Fruit fly (Drosophila melanogaster): ENCODE results near the gene RpS5a.
A peak's percentile ranks its signal among the peaks of the same experiment; 100 is the strongest.

RpS5a gene

DNA sequence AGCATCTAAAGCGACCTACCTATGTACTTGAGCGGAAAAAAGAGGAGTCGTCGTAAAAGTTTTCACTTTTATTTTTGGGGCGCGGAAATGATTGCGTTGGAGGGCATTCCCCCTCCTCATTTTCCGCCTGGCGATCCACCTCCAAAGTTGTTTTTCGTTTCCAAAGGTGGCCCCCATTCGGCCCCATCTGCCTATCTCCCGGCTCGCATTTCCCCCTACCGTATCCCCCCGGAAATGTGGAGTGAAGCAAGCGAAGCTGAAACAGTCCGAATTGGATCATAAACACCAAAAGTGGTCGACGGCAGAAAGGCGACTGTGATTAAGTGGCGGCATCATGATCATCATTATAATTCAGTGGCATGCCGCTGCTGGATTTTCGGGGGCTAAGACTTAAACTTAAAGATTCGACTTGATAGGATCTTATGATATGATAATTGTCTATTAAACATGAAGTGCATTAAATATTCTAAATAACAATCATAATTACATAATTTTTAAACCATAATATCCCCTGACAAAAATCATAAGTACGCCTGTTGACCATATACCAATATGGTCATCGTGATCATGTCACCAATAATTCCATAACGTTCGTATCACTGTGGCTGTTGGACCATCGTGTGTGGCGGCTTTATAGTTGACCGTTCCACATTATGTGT, 24.4 kb downstream of the RpS5a start (continued):
- TF ChIP-seq slou (GFP tag; optimal IDR thresholded peaks at IDR 0.05) (peak; percentile 30), Dip3 (GFP tag; optimal IDR thresholded peaks at IDR 0.05) (peak; percentile 20), CG8290 (GFP tag; optimal IDR thresholded peaks at IDR 0.05) (no peak), CG8290 (tag; optimal IDR thresholded peaks at IDR 0.05) (peak in 1 of 2 experiments; percentile 86), CG14014 (GFP tag; IDR thresholded peaks at IDR 0.05) (peak; percentile 79; the same call in 1 of the 2 replicates), CG9797 (GFP tag; optimal IDR thresholded peaks at IDR 0.05) (no peak), Gsc (GFP tag; IDR thresholded peaks at IDR 0.05) (no peak), ranshi (GFP tag; IDR thresholded peaks at IDR 0.05) (peak; percentile 76), CG7357 (GFP tag; IDR thresholded peaks at IDR 0.05) (peak; percentile 54; the same call in 1 of the 3 replicates), Vsx1 (GFP tag; optimal IDR thresholded peaks at IDR 0.05) (no peak), CG11093 (GFP tag; IDR thresholded peaks at IDR 0.05) (0 out of 3 replicates have a peak, but pooled peaks have one; percentile 33), Rfx (GFP tag; IDR thresholded peaks at IDR 0.05) (peak; percentile 85), Hand (GFP tag; optimal IDR thresholded peaks at IDR 0.05) (peak; percentile 35), grn (GFP tag; optimal IDR thresholded peaks at IDR 0.05) (no peak), CG2202 (tag; optimal IDR thresholded peaks at IDR 0.05) (peak; percentile 37), otp (GFP tag; IDR thresholded peaks at IDR 0.05) (0 out of 3 replicates have a peak, but pooled peaks have one; percentile 40), CG6254 (GFP tag; optimal IDR thresholded peaks at IDR 0.05) (no peak), CG6654 (GFP tag; optimal IDR thresholded peaks at IDR 0.05) (peak; percentile 18), MESR4 (GFP tag; optimal IDR thresholded peaks at IDR 0.05) (no peak), CG7963 (GFP tag; IDR thresholded peaks at IDR 0.05; ENCODE audit: partially characterized antibody) (no peak), NK7.1 (GFP tag; optimal IDR thresholded peaks at IDR 0.05) (no peak), CG12219 (GFP tag; optimal IDR thresholded peaks at IDR 0.05) (peak; percentile 63), ssp (GFP tag; IDR thresholded peaks at IDR 0.05) (0 out of 2 replicates have a peak, but pooled peaks have one; percentile 38), mirr (GFP tag; optimal IDR thresholded peaks at IDR 0.05) (no peak), Mad (GFP tag; optimal IDR thresholded peaks at IDR 0.05) (peak; percentile 56), Fer1 (GFP tag; optimal IDR thresholded peaks at IDR 0.05) (peak; percentile 77), crp (GFP tag; optimal IDR thresholded peaks at IDR 0.05) (no peak), CkIIα-i1 (GFP tag; IDR thresholded peaks at IDR 0.05) (no peak), CG6791 (GFP tag; IDR thresholded peaks at IDR 0.05; ENCODE audit: partially characterized antibody) (no peak), CG10565 (GFP tag; optimal IDR thresholded peaks at IDR 0.05) (no peak), CG4820 (GFP tag; optimal IDR thresholded peaks at IDR 0.05) (peak; percentile 46), D19B (GFP tag; optimal IDR thresholded peaks at IDR 0.05) (peak; percentile 41), Opbp (GFP tag; IDR thresholded peaks at IDR 0.05; ENCODE audit: partially characterized antibody) (no peak), Dref (GFP tag; IDR thresholded peaks at IDR 0.05) (no peak), Dfd (GFP tag; optimal IDR thresholded peaks at IDR 0.05) (no peak), pan (optimal IDR thresholded peaks at IDR 0.05) (no peak), pan (GFP tag; optimal IDR thresholded peaks at IDR 0.05 in 1 of 2, IDR thresholded peaks at IDR 0.05 in 1 of 2) (peak in 1 of 2 experiments; percentile 78), cwo (GFP tag; optimal IDR thresholded peaks at IDR 0.05) (peak; percentile 71), salm (tag; optimal IDR thresholded peaks at IDR 0.05) (peak; percentile 45), kni (GFP tag; optimal IDR thresholded peaks at IDR 0.05) (no peak), usp (GFP tag; optimal IDR thresholded peaks at IDR 0.05) (no peak), az2 (GFP tag; optimal IDR thresholded peaks at IDR 0.05) (peak; percentile 61), hkb (optimal IDR thresholded peaks at IDR 0.05) (no peak), hkb (GFP tag; IDR thresholded peaks at IDR 0.05) (peak; percentile 79), CG14050 (GFP tag; IDR thresholded peaks at IDR 0.05) (peak; percentile 73; the same call in 2 of the 3 replicates), CG12744 (GFP tag; optimal IDR thresholded peaks at IDR 0.05) (no peak), Sox100B (GFP tag; optimal IDR thresholded peaks at IDR 0.05) (peak; percentile 68), gt (GFP tag; IDR thresholded peaks at IDR 0.05) (no peak), CG16813 (GFP tag; IDR thresholded peaks at IDR 0.05; ENCODE audit: partially characterized antibody) (no peak), CG30403 (GFP tag; optimal IDR thresholded peaks at IDR 0.05) (peak; percentile 77), trh (GFP tag; optimal IDR thresholded peaks at IDR 0.05) (peak; percentile 13)

All from whole organism, embryonic.